Worm (Caenorhabditis elegans) whole organism, midembryonic: ENCODE data around the gene egl-36.

Experiments used
- T22C8.4 ChIP-seq: fragments of 200-800 bp; sonication (Bioruptor generic); IDR thresholded peaks from 2 replicates; pipeline ENCODE4 v1.3.6; 2022; ENCODE audit warnings: missing genetic modification characterization, missing compliant biosample characterization
- klf-2 ChIP-seq: fragments of 200-800 bp; sonication (Bioruptor generic); conservative IDR thresholded peaks from 2 replicates; pipeline ENCODE4 v1.3.6; 2022; ENCODE audit warnings: missing genetic modification reagents, missing genetic modification characterization, missing compliant biosample characterization
- tab-1 ChIP-seq: fragments of 200-800 bp; sonication (Bioruptor generic); IDR thresholded peaks from 2 replicates; pipeline ENCODE4 v1.3.6; 2022; ENCODE audit warnings: missing genetic modification characterization, missing compliant biosample characterization
- ztf-29 ChIP-seq: fragments of 200-800 bp; sonication (Bioruptor generic); IDR thresholded peaks from 2 replicates; pipeline ENCODE4 v1.3.6; 2022; ENCODE audit warnings: missing genetic modification reagents, missing genetic modification characterization, missing compliant biosample characterization

DNA sequence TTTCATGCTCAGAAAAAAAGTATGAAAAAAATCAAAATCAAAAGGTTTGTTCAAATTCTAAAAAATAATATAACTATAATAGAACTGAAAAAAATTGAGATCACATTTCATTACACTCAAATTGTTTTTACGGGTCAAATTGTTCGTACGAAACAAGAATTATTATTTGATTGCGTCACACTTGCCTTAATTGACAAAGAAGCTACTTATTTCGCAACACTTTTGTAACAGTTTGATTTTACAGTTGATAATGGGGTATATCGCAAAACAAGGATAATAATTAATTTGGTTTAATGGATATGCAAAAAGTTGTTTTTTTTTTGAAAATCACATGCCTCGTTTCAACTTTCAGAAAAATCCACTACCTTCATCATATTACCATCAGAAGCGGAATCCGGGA, 42.1 kb upstream of the egl-36 start:
- no peak for TF ChIP-seq ztf-29 (GFP tag; lab: Robert Waterston, UW)
- no peak for TF ChIP-seq tab-1 (GFP tag; lab: Robert Waterston, UW)
- no peak for TF ChIP-seq T22C8.4 (GFP tag; lab: Robert Waterston, UW)
- TF ChIP-seq klf-2 (GFP tag; lab: Robert Waterston, UW) = no peak
